In genomic region chrIII:3703397-3703796, ce11 we compare ENCODE assay signal across 3 worm cellular contexts.
TF ChIP-seq lines count a peak whose summit lies in the region.

C14B1.3 (plus strand) TSS chrIII:3703564.

TF ChIP-seq in whole organism, L1 larva, 84 proteins besides CTCF, POLR2A, EP300 and RAD21 (continued from another document and continues in another):
- no peak for TF ChIP-seq ztf-4 (tag; optimal IDR thresholded peaks at IDR 0.05; lab: Kevin White, UChicago)
- no peak for TF ChIP-seq alr-1 (tag; optimal IDR thresholded peaks at IDR 0.05; lab: Kevin White, UChicago; ENCODE audit: borderline replicate concordance)
- TF ChIP-seq egl-27 (tag; optimal IDR thresholded peaks at IDR 0.05; lab: Kevin White, UChicago), result no peak
- no peak for TF ChIP-seq efl-1 (optimal IDR thresholded peaks at IDR 0.05; lab: Kevin White, UChicago)
- peak; percentile 10 to 91 for TF ChIP-seq efl-1 (GFP tag; optimal IDR thresholded peaks at IDR 0.05 in 1 of 2; lab: Kevin White, UChicago)
- no peak for TF ChIP-seq swsn-7 (tag; optimal IDR thresholded peaks at IDR 0.05; lab: Kevin White, UChicago)
- TF ChIP-seq nhr-11 (tag; optimal IDR thresholded peaks at IDR 0.05; lab: Kevin White, UChicago), result no peak
- no peak for TF ChIP-seq C16A3.4 (tag; optimal IDR thresholded peaks at IDR 0.05; lab: Kevin White, UChicago)
- no peak for TF ChIP-seq nhr-77 (tag; optimal IDR thresholded peaks at IDR 0.05; lab: Kevin White, UChicago)
- peak in 1 of 2 experiments; percentile 29 for TF ChIP-seq mdl-1 (tag; optimal IDR thresholded peaks at IDR 0.05; lab: Kevin White, UChicago)
- TF ChIP-seq skn-1 (tag; optimal IDR thresholded peaks at IDR 0.05; lab: Kevin White, UChicago), result peak; percentile 87
- no peak for TF ChIP-seq lin-15B (tag; optimal IDR thresholded peaks at IDR 0.05; lab: Kevin White, UChicago)
- TF ChIP-seq fkh-4 (tag; optimal IDR thresholded peaks at IDR 0.05; lab: Kevin White, UChicago; ENCODE audit: borderline replicate concordance), result no peak
- TF ChIP-seq Y116A8C.19 (tag; optimal IDR thresholded peaks at IDR 0.05; lab: Kevin White, UChicago; ENCODE audit: borderline replicate concordance), result no peak
- no peak for TF ChIP-seq vab-15 (tag; optimal IDR thresholded peaks at IDR 0.05; lab: Kevin White, UChicago)
- TF ChIP-seq ceh-8 (GFP tag; optimal IDR thresholded peaks at IDR 0.05; lab: Kevin White, UChicago), result no peak
- TF ChIP-seq nhr-76 (tag; optimal IDR thresholded peaks at IDR 0.05; lab: Kevin White, UChicago), result no peak
- peak in 1 of 3 experiments; percentile 28 for TF ChIP-seq dpl-1 (GFP tag; optimal IDR thresholded peaks at IDR 0.05; lab: Kevin White, UChicago)
- TF ChIP-seq snpc-4 (tag; optimal IDR thresholded peaks at IDR 0.05; lab: Kevin White, UChicago), result no peak
- TF ChIP-seq pag-3 (tag; optimal IDR thresholded peaks at IDR 0.05; lab: Kevin White, UChicago; ENCODE audit: borderline replicate concordance, insufficient read depth), result no peak
- no peak for TF ChIP-seq ztf-11 (tag; optimal IDR thresholded peaks at IDR 0.05; lab: Kevin White, UChicago)
- TF ChIP-seq zip-4 (GFP tag; optimal IDR thresholded peaks at IDR 0.05; lab: Kevin White, UChicago), result peak; percentile 30
- TF ChIP-seq nhr-19 (GFP tag; conservative IDR thresholded peaks at IDR 0.05; lab: Robert Waterston, UW), result no peak
- no peak for TF ChIP-seq C34B4.2 (tag; optimal IDR thresholded peaks at IDR 0.05; lab: Kevin White, UChicago)
- TF ChIP-seq lin-35 (GFP tag; optimal IDR thresholded peaks at IDR 0.05; lab: Kevin White, UChicago), result peak; percentile 15 to 56
- TF ChIP-seq ces-1 (GFP tag; optimal IDR thresholded peaks at IDR 0.05; lab: Kevin White, UChicago), result no peak
- peak; percentile 3 for TF ChIP-seq mep-1 (tag; optimal IDR thresholded peaks at IDR 0.05; lab: Kevin White, UChicago)
- no peak for TF ChIP-seq tlp-1 (tag; optimal IDR thresholded peaks at IDR 0.05; lab: Kevin White, UChicago)
- TF ChIP-seq hlh-4 (tag; optimal IDR thresholded peaks at IDR 0.05; lab: Kevin White, UChicago), result no peak
- no peak for TF ChIP-seq mab-9 (GFP tag; IDR thresholded peaks at IDR 0.05; lab: Robert Waterston, UW)
- TF ChIP-seq ceh-90 (tag; optimal IDR thresholded peaks at IDR 0.05; lab: Kevin White, UChicago), result no peak
- TF ChIP-seq nhr-90 (tag; optimal IDR thresholded peaks at IDR 0.05; lab: Kevin White, UChicago; ENCODE audit: poor library complexity), result no peak
- no peak for TF ChIP-seq ceh-88 (GFP tag; IDR thresholded peaks at IDR 0.05; lab: Robert Waterston, UW)
- no peak for TF ChIP-seq aly-2 (tag; optimal IDR thresholded peaks at IDR 0.05; lab: Kevin White, UChicago)
- TF ChIP-seq lsy-2 (tag; optimal IDR thresholded peaks at IDR 0.05; lab: Kevin White, UChicago), result peak; percentile 28 to 32
- peak; percentile 66 for TF ChIP-seq lin-14 (GFP tag; optimal IDR thresholded peaks at IDR 0.05; lab: Kevin White, UChicago)
- no peak for TF ChIP-seq zag-1 (tag; optimal IDR thresholded peaks at IDR 0.05; lab: Kevin White, UChicago)
- TF ChIP-seq fkh-10 (GFP tag; optimal IDR thresholded peaks at IDR 0.05; lab: Kevin White, UChicago), result no peak
- no peak for TF ChIP-seq rnt-1 (tag; optimal IDR thresholded peaks at IDR 0.05; lab: Kevin White, UChicago)
- TF ChIP-seq grh-1 (GFP tag; IDR thresholded peaks at IDR 0.05; lab: Robert Waterston, UW), result no peak
- TF ChIP-seq ets-5 (GFP tag; IDR thresholded peaks at IDR 0.05; lab: Robert Waterston, UW), result no peak
- no peak for TF ChIP-seq ama-1 (optimal IDR thresholded peaks at IDR 0.05; lab: Kevin White, UChicago)
- TF ChIP-seq nhr-237 (tag; optimal IDR thresholded peaks at IDR 0.05; lab: Kevin White, UChicago), result no peak
- no peak for TF ChIP-seq lir-3 (tag; optimal IDR thresholded peaks at IDR 0.05; lab: Kevin White, UChicago; ENCODE audit: poor library complexity)
- no peak for TF ChIP-seq pqm-1 (tag; optimal IDR thresholded peaks at IDR 0.05; lab: Kevin White, UChicago)

TF ChIP-seq in whole organism, L2 larva, 48 proteins besides CTCF, POLR2A, EP300 and RAD21 (continued from another document):
- TF ChIP-seq lin-11 (tag; optimal IDR thresholded peaks at IDR 0.05; lab: Kevin White, UChicago), result no peak
- peak; percentile 28 for TF ChIP-seq sem-4 (tag; optimal IDR thresholded peaks at IDR 0.05; lab: Kevin White, UChicago)
- no peak for TF ChIP-seq elt-3 (tag; optimal IDR thresholded peaks at IDR 0.05; lab: Kevin White, UChicago)
- TF ChIP-seq lin-13 (GFP tag; optimal IDR thresholded peaks at IDR 0.05; lab: Kevin White, UChicago), result peak; percentile 34
- peak; percentile 4 for TF ChIP-seq sma-9 (GFP tag; optimal IDR thresholded peaks at IDR 0.05; lab: Kevin White, UChicago)
- no peak for TF ChIP-seq sma-9 (tag; optimal IDR thresholded peaks at IDR 0.05; lab: Kevin White, UChicago)
- no peak for TF ChIP-seq ztf-4 (tag; optimal IDR thresholded peaks at IDR 0.05; lab: Kevin White, UChicago)
- TF ChIP-seq egl-27 (tag; optimal IDR thresholded peaks at IDR 0.05; lab: Kevin White, UChicago), result no peak
- peak; percentile 56 for TF ChIP-seq unc-55 (GFP tag; optimal IDR thresholded peaks at IDR 0.05; lab: Kevin White, UChicago)
- no peak for TF ChIP-seq ztf-1 (GFP tag; conservative IDR thresholded peaks at IDR 0.05; lab: Robert Waterston, UW)
- peak; percentile 19 for TF ChIP-seq sma-3 (GFP tag; optimal IDR thresholded peaks at IDR 0.05; lab: Kevin White, UChicago)
- TF ChIP-seq ceh-82 (tag; optimal IDR thresholded peaks at IDR 0.05; lab: Kevin White, UChicago), result no peak
- peak; percentile 4 for TF ChIP-seq blmp-1 (tag; optimal IDR thresholded peaks at IDR 0.05; lab: Kevin White, UChicago; ENCODE audit: insufficient read depth)
- TF ChIP-seq nhr-77 (tag; optimal IDR thresholded peaks at IDR 0.05; lab: Kevin White, UChicago), result no peak
- TF ChIP-seq unc-62 (GFP tag; optimal IDR thresholded peaks at IDR 0.05; lab: Kevin White, UChicago), result no peak
- TF ChIP-seq nhr-237 (tag; optimal IDR thresholded peaks at IDR 0.05; lab: Kevin White, UChicago), result no peak
- TF ChIP-seq ZK546.5 (tag; optimal IDR thresholded peaks at IDR 0.05; lab: Kevin White, UChicago), result no peak

TF ChIP-seq in whole organism, L4 larva, 104 proteins besides CTCF, POLR2A, EP300 and RAD21 (continued from another document):
- no peak for TF ChIP-seq nhr-237 (tag; optimal IDR thresholded peaks at IDR 0.05; lab: Kevin White, UChicago)
- no peak for TF ChIP-seq lin-1 (GFP tag; IDR thresholded peaks at IDR 0.05; lab: Robert Waterston, UW)
- no peak for TF ChIP-seq F44E2.7 (GFP tag; IDR thresholded peaks at IDR 0.05; lab: Robert Waterston, UW)
- TF ChIP-seq egl-43 (GFP tag; IDR thresholded peaks at IDR 0.05; lab: Robert Waterston, UW), result no peak
- TF ChIP-seq nhr-111 (GFP tag; optimal IDR thresholded peaks at IDR 0.05; lab: Kevin White, UChicago), result no peak
- no peak for TF ChIP-seq zag-1 (tag; optimal IDR thresholded peaks at IDR 0.05; lab: Kevin White, UChicago)
- TF ChIP-seq nhr-102 (tag; optimal IDR thresholded peaks at IDR 0.05; lab: Kevin White, UChicago), result no peak
- no peak for TF ChIP-seq ama-1 (optimal IDR thresholded peaks at IDR 0.05; lab: Kevin White, UChicago)
- no peak for TF ChIP-seq zip-11 (GFP tag; IDR thresholded peaks at IDR 0.05; lab: Robert Waterston, UW)
- TF ChIP-seq tag-97 (GFP tag; IDR thresholded peaks at IDR 0.05; lab: Robert Waterston, UW), result no peak
- TF ChIP-seq daf-19 (GFP tag; conservative IDR thresholded peaks at IDR 0.05; lab: Robert Waterston, UW), result no peak
- no peak for TF ChIP-seq gei-8 (GFP tag; optimal IDR thresholded peaks at IDR 0.05; lab: Kevin White, UChicago)
- no peak for TF ChIP-seq T26A8.4 (GFP tag; IDR thresholded peaks at IDR 0.05; lab: Robert Waterston, UW)
- TF ChIP-seq lin-13 (GFP tag; optimal IDR thresholded peaks at IDR 0.05; lab: Kevin White, UChicago), result peak; percentile 2
- no peak for TF ChIP-seq aly-2 (tag; optimal IDR thresholded peaks at IDR 0.05; lab: Kevin White, UChicago)
- TF ChIP-seq mxl-3 (GFP tag; optimal IDR thresholded peaks at IDR 0.05; lab: Kevin White, UChicago), result no peak
- no peak for TF ChIP-seq ZK337.2 (GFP tag; IDR thresholded peaks at IDR 0.05; lab: Robert Waterston, UW)
- TF ChIP-seq F10B5.3 (tag; optimal IDR thresholded peaks at IDR 0.05; lab: Kevin White, UChicago), result no peak
- TF ChIP-seq nhr-25 (tag; optimal IDR thresholded peaks at IDR 0.05; lab: Kevin White, UChicago; ENCODE audit: borderline replicate concordance, insufficient read depth), result no peak
- no peak for TF ChIP-seq ctbp-1 (GFP tag; IDR thresholded peaks at IDR 0.05; lab: Robert Waterston, UW)
- TF ChIP-seq F26F4.8 (GFP tag; conservative IDR thresholded peaks at IDR 0.05; lab: Robert Waterston, UW), result no peak
- TF ChIP-seq dmd-8 (GFP tag; IDR thresholded peaks at IDR 0.05; lab: Robert Waterston, UW), result no peak
- TF ChIP-seq daf-12 (tag; optimal IDR thresholded peaks at IDR 0.05; lab: Kevin White, UChicago), result no peak
- TF ChIP-seq madf-9 (GFP tag; conservative IDR thresholded peaks at IDR 0.05; lab: Robert Waterston, UW), result no peak
- TF ChIP-seq spr-3 (GFP tag; optimal IDR thresholded peaks at IDR 0.05; lab: Kevin White, UChicago), result no peak
- peak; percentile 93 for TF ChIP-seq hlh-30 (tag; optimal IDR thresholded peaks at IDR 0.05; lab: Kevin White, UChicago; ENCODE audit: insufficient read depth)
- TF ChIP-seq mdl-1 (tag; optimal IDR thresholded peaks at IDR 0.05; lab: Kevin White, UChicago), result peak in 1 of 2 experiments; percentile 80
- TF ChIP-seq spr-1 (tag; optimal IDR thresholded peaks at IDR 0.05; lab: Kevin White, UChicago), result no peak
- TF ChIP-seq skn-1 (tag; optimal IDR thresholded peaks at IDR 0.05; lab: Kevin White, UChicago), result no peak
- no peak for TF ChIP-seq nhr-10 (tag; optimal IDR thresholded peaks at IDR 0.05; lab: Kevin White, UChicago)
- TF ChIP-seq unc-62 (GFP tag; optimal IDR thresholded peaks at IDR 0.05 in 1 of 2; lab: Kevin White, UChicago), result no peak
- no peak for TF ChIP-seq unc-62 (tag; optimal IDR thresholded peaks at IDR 0.05; lab: Kevin White, UChicago)
- no peak for TF ChIP-seq snpc-1.2 (GFP tag; IDR thresholded peaks at IDR 0.05; lab: Robert Waterston, UW)
- no peak for TF ChIP-seq arid-1 (GFP tag; conservative IDR thresholded peaks at IDR 0.05; lab: Robert Waterston, UW)
- TF ChIP-seq dmd-6 (GFP tag; IDR thresholded peaks at IDR 0.05; lab: Robert Waterston, UW), result peak; percentile 47
- TF ChIP-seq nhr-76 (tag; optimal IDR thresholded peaks at IDR 0.05; lab: Kevin White, UChicago), result no peak
- TF ChIP-seq fkh-10 (GFP tag; optimal IDR thresholded peaks at IDR 0.05; lab: Kevin White, UChicago), result no peak
- TF ChIP-seq daf-16 (GFP tag; optimal IDR thresholded peaks at IDR 0.05; lab: Kevin White, UChicago), result no peak
- TF ChIP-seq daf-16 (tag; optimal IDR thresholded peaks at IDR 0.05; lab: Kevin White, UChicago), result peak; percentile 11
- peak; percentile 3 for TF ChIP-seq ztf-7 (tag; optimal IDR thresholded peaks at IDR 0.05; lab: Kevin White, UChicago)
- no peak for TF ChIP-seq nhr-6 (tag; optimal IDR thresholded peaks at IDR 0.05; lab: Kevin White, UChicago)
- TF ChIP-seq madf-5 (GFP tag; IDR thresholded peaks at IDR 0.05; lab: Robert Waterston, UW), result no peak
- TF ChIP-seq ces-1 (GFP tag; optimal IDR thresholded peaks at IDR 0.05; lab: Kevin White, UChicago), result no peak
- peak; percentile 84 for TF ChIP-seq aha-1 (tag; lab: Kevin White, UChicago)
- no peak for TF ChIP-seq nhr-48 (tag; optimal IDR thresholded peaks at IDR 0.05; lab: Kevin White, UChicago)
- no peak for TF ChIP-seq nhr-41 (GFP tag; IDR thresholded peaks at IDR 0.05; lab: Robert Waterston, UW)
- TF ChIP-seq nhr-28 (tag; optimal IDR thresholded peaks at IDR 0.05; lab: Kevin White, UChicago), result peak; percentile 51
- TF ChIP-seq T20F7.1 (GFP tag; optimal IDR thresholded peaks at IDR 0.05; lab: Kevin White, UChicago), result peak; percentile 47
- TF ChIP-seq sdz-12 (GFP tag; optimal IDR thresholded peaks at IDR 0.05; lab: Kevin White, UChicago), result no peak
- no peak for TF ChIP-seq R02D3.7 (tag; optimal IDR thresholded peaks at IDR 0.05; lab: Kevin White, UChicago)
- no peak for TF ChIP-seq hif-1 (tag; optimal IDR thresholded peaks at IDR 0.05; lab: Kevin White, UChicago)
- no peak for TF ChIP-seq zfp-2 (tag; optimal IDR thresholded peaks at IDR 0.05; lab: Kevin White, UChicago)
- no peak for TF ChIP-seq lir-3 (tag; optimal IDR thresholded peaks at IDR 0.05; lab: Kevin White, UChicago)
- no peak for TF ChIP-seq mxl-2 (GFP tag; conservative IDR thresholded peaks at IDR 0.05; lab: Robert Waterston, UW)
- TF ChIP-seq hlh-11 (tag; optimal IDR thresholded peaks at IDR 0.05; lab: Kevin White, UChicago), result peak; percentile 35
- no peak for TF ChIP-seq lin-39 (tag; optimal IDR thresholded peaks at IDR 0.05; lab: Kevin White, UChicago)
- peak in 1 of 2 experiments; percentile 72 for TF ChIP-seq lsy-2 (tag; optimal IDR thresholded peaks at IDR 0.05; lab: Kevin White, UChicago)
- peak; percentile 59 for TF ChIP-seq lin-38 (GFP tag; IDR thresholded peaks at IDR 0.05; lab: Robert Waterston, UW)
- no peak for TF ChIP-seq Y105C5A.15 (GFP tag; IDR thresholded peaks at IDR 0.05; lab: Robert Waterston, UW)
- TF ChIP-seq unc-39 (tag; optimal IDR thresholded peaks at IDR 0.05; lab: Kevin White, UChicago), result no peak
- TF ChIP-seq dpl-1 (GFP tag; optimal IDR thresholded peaks at IDR 0.05; lab: Kevin White, UChicago), result peak; percentile 43
- TF ChIP-seq unc-130 (GFP tag; optimal IDR thresholded peaks at IDR 0.05; lab: Kevin White, UChicago), result no peak
- TF ChIP-seq zfp-3 (GFP tag; conservative IDR thresholded peaks at IDR 0.05; lab: Robert Waterston, UW), result no peak
- TF ChIP-seq Y48G9A.11 (GFP tag; IDR thresholded peaks at IDR 0.05; lab: Robert Waterston, UW), result no peak
- no peak for TF ChIP-seq lin-29 (GFP tag; IDR thresholded peaks at IDR 0.05; lab: Robert Waterston, UW)
- peak; percentile 23 for TF ChIP-seq pqm-1 (tag; optimal IDR thresholded peaks at IDR 0.05; lab: Kevin White, UChicago)
- no peak for TF ChIP-seq lin-15B (tag; optimal IDR thresholded peaks at IDR 0.05; lab: Kevin White, UChicago)
- TF ChIP-seq php-3 (GFP tag; IDR thresholded peaks at IDR 0.05; lab: Robert Waterston, UW), result no peak
- peak; percentile 65 for TF ChIP-seq mep-1 (tag; optimal IDR thresholded peaks at IDR 0.05; lab: Kevin White, UChicago)
- TF ChIP-seq rbr-2 (tag; optimal IDR thresholded peaks at IDR 0.05; lab: Kevin White, UChicago), result no peak
- no peak for TF ChIP-seq lim-7 (GFP tag; IDR thresholded peaks at IDR 0.05; lab: Robert Waterston, UW)
- TF ChIP-seq zip-2 (tag; optimal IDR thresholded peaks at IDR 0.05; lab: Kevin White, UChicago), result no peak
- no peak for TF ChIP-seq pha-4 (GFP tag; IDR thresholded peaks at IDR 0.05; lab: Robert Waterston, UW)
- peak; percentile 21 for TF ChIP-seq pha-4 (tag; optimal IDR thresholded peaks at IDR 0.05; lab: Kevin White, UChicago)
- TF ChIP-seq nhr-42 (GFP tag; IDR thresholded peaks at IDR 0.05; lab: Robert Waterston, UW), result no peak
